Fruit fly (Drosophila melanogaster) ovary, adult (tissue): ENCODE measurements around the gene amd.

Experiments
- CG17801 ChIP-seq: fragments of 200-800 bp; optimal IDR thresholded peaks from 2 replicates; lab custom pipeline; 2019; ENCODE audit warnings: missing biosample characterization, mild to moderate bottlenecking, missing genetic modification characterization, moderate library complexity; ENCODE audit not compliant: partially characterized antibody

Gene amd

DNA sequence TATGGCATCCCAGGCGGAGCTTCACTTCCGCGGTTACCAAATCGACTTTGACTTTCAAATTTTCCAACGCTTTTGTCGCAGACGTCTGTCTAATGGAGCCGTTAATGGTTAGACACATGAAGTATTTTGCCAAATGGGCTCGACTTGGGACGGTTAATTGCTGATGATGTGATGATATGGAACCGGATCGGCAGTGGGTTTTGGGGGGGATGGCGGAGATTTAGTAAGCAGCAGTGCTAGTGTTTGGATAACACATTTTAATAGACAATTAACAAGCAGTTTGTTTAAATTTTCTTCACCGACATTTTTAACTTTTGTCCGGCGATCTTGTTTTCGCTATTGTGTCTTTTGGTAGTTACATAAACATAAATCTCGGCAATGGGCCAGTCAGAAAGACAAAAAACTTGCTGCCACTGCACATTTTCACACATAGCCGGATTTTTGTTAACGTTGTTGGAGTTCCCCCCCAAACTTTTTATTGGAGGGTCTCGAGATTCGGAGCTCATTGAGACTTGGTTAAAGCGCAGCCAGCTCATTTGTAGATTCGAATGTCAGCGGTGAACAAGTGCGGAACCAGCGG is at the start of gene amd:
Gene amd, plus strand, starts transcription at position 530 of the 580 bp plus-strand sequence.
- no peak for TF ChIP-seq CG17801

DNA sequence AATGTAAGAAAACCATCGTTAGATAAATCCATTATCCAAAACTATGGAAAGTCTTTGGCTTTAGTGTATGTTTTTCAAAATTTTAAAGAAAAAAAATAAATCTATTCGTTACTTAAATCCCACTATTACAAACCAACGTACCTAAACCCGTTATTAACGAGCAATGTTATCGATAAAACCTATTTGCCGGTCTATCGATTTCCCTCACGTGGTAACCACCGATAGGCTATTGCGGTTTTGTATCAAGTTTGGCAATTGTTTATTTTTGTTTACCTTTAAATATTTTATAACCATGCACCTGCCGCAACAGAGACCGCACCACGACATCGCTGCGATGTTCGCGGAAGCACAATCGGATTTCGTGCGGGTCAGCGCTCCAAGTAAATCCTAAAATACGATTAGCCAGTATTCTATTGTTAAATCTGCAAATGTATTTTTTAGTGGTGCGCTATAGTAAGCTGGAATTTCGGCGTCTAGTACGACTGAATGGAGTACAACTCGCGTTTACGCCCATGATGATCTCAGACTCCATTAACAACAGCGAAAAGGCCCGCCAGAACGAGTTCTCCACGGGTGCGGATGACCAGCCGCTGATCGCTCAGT is 46.8 kb upstream of the amd start, which contains the start of gene Dus4:
Gene Dus4, plus strand, starts transcription at position 206 of the 603 bp plus-strand sequence.
- no peak for TF ChIP-seq CG17801

DNA sequence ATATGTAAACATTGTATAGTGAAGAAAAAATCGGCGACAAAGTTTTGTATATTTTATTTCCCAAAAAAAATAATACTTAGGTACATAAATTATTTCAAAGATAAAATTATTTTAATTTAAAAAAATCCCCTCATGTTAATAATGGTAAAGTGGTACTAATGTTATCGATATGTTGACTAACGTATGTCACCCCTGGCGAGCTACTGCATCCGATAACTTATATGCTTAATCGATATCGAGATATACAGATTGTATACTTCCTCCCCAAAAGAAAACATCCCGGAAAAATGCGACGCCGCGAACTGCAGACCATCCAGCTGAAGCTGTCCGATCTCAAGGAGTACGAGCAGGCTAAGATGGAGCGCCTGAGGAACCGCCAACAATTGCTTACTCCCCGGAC is 45.2 kb upstream of the amd start, which contains the start of gene CG17343:
Gene CG17343, plus strand, starts transcription at position 224 of the 400 bp plus-strand sequence.
- peak; percentile 13 for TF ChIP-seq CG17801

DNA sequence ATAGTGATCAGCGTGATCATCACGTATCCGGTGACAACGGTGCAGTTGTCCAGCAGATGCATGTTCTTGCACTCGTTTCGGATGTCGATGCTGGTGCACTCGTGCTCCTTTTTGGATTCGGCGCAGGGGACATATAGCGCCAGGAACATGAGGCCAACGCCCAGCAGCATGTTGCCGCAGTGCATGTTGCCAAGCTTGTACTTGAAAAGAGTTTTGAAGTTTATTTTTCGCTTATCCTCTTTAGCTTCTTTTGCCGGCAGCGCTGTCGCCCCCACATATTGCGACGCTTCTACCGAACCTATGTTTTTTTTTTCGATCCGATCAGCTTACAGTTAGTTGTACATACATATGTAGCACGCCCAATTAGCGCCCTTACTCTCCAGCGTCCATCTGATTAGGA is 41.6 kb upstream of the amd start:
- TF ChIP-seq CG17801 = no peak

DNA sequence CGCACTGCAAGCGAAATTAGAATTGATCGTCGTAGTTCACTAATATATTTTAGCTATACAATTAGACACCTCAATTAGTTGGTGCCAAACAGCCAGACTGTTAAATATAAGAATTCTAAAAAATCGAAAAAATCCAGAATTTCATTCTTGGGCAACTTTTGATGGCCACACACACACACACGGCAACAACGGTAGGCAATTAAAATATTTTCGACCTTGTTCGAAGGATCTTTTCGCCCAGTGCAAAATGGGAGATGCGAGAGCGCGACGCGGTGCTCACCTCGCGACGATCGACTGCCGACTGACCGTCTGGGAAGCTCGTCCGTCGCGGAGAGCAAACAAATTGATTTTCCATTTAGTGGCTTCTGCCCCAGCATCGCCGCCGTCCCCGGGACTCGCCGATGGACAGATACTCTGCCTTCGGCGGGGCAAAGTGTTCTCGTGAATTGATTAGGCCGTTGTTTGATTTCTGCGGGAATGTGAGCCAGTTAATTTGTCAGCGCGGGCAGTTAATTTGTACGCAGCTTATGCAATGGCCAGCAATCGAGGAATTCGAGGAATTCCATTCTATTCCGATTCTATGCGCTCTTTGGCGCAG is 40.3 kb upstream of the amd start, which contains the start of gene CG10702:
Gene CG10702, minus strand, starts transcription at position 304 of the 598 bp plus-strand sequence.
- TF ChIP-seq CG17801 = no peak

DNA sequence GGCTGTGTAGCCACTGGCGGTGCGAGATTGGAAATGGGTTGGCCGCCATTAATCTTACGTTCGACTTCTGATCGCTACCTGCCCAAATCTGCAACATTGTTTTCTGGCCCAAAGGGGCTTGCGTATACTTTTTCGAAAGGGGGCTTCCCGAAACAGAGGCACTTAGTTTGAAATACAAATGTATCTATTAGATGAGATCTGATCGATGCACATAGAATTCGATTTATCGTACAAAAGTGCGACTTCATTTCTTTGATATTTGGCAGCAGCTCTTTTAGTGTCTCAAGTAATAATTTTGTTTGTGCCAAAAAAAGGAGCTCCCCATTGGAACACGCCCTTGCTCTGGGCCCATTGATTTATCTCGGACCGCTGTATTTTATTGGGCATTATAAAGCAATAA is 38.2 kb upstream of the amd start:
- no peak for TF ChIP-seq CG17801

DNA sequence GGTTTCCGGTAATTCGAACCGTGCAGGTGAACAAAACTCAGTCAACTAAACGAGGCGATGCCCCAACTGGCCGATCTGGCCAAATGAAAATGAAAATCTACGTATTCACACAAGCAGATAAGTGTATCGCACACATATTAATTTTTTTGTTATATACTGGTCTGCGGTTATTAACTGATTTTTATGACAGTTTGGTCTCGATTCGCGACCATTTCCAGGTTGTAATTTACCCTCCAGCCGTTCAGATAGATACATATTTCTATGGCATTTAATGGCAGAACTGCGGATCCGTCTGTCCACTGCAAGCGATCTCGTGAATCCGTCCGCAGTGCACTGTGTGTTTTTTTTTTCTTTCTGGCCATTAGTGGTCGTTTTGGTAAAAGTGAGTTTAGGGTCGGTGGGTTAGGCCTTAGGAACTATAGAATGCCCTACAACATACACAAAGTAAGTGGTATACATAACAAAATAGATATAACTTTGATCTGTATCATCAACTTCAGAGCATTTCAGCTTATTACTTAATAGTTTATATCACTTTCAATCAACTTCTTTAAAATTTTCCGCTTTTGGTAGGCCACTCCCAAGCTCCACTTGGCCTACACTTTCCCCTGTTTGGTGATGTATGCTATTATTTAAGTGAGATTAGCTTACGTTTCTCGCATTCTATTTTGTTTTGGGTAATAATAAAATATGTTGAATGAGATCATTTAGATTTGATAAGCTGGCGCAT is 35.7 kb upstream of the amd start, which contains the start of gene CG17572:
Gene CG17572, minus strand, starts transcription at position 51 of the 730 bp plus-strand sequence.
- TF ChIP-seq CG17801 = no peak

DNA sequence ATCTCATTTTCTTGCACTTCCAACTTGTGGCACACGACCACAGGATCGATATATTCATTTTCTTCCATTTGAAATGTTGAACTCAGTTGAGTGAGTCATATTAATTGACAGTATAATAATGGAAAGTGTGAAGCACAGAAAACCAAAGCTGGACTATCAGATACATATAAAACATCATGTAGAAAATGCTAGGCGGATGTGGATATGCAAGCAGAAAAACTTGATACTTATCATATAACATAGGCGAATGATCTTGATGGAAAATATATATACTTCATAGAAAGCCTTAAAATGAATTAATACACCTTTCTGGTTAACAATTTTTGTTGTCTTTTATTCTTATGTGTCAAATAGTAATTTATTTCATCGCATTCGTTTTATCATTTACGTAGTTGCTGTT is 31.0 kb upstream of the amd start, which contains the start of gene CG10700:
Gene CG10700, minus strand, starts transcription at position 101 of the 400 bp plus-strand sequence.
- TF ChIP-seq CG17801 = no peak

DNA sequence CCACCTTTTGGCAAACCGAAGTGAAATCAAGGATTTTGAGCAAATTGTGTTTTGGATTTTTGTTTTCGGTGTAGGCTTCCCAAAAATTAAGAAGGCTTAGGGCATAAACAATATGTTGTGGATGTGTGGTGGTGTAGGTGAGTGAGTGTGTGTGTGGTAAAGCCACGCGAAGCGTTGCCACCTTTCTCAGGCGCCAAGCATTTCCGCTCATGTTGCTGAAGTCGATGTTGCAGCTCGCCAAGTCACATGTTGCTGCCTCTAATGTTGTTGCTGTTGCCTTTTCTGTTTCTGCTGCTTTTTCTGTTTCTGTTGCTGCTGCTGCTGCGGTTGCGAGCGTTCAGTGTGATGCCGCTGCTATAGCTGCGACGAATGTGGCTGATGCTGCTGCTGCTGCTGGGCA is 30.2 kb upstream of the amd start:
- no peak for TF ChIP-seq CG17801

DNA sequence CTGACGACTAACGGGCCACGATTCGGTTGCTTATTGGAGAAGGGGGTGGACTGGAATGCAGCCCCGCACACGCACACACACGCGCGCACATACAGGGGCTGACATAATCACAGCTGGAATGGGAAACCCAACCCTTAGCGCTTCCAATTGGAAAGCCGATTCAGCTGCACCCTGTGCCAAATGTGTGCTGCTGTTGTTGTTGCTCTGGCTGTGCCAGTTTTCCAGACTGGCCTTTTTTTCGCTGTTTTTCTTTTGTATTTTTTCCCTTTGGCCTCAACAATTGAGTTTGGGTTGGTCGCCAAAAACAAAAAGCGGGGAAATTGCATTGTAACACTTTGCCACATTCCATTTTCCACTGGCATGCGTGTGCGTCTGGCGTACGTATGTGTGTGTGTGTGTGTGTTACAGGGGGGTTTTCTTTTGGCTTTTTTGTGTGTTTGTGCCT is 26.6 kb upstream of the amd start:
- no peak for TF ChIP-seq CG17801

DNA sequence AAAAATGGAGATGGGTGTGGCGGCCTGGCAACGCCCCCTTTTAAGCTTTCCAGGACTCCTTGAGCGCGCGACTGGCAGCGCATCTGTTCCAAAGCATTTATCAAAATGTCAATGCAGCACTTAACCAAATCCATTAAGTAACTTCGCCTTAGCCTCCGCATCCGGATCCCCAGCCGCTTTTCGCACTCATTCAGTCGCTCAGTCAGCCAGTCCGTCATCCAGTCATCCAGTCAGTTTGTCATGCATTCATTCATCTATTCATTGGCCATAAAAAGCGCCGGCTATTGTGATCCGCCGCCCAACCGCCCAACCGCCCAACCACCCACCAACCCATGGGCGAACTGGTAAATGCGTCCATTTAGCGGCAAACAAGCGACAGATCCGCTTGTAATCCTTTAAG is 21.1 kb upstream of the amd start:
- TF ChIP-seq CG17801 = no peak

DNA sequence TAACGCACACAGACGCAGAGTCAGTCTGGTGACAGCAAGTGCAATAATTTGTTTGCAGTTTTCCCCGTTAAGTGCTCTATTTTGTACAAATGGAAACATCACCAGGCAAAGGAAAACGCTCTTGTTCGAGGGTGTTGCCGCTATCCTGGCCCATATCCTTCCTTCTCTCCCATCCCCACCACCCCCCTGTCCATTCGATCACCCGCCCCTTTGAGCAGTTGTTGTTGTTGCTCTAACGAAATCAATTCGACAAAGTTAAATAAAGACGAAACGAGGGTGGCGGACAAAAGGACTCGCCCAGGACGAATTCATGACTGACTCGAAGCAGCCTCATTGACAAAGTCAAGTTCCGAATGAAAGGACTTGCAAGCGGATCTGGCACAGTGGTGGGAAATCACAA is 20.6 kb upstream of the amd start:
- TF ChIP-seq CG17801 = no peak

DNA sequence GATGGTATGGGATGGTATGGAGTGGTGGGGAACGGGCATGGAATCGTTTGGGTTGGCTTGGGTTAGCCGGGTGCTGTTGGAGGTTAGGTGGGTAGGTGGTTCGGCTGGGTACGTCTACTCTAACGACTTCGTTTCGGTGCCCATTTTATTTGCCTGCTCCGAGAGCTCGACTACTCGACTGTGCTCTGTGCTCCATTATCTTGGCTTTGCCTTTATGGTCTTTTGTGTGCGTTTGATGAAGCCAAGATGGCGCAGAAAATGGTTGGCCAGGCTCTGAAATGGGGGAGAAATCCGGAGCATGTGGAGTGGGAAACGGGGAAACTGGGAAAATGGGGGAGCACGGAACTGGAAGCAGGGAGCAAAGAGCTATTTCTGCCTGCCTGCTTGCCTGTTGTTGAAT is 16.1 kb upstream of the amd start:
- no peak for TF ChIP-seq CG17801

DNA sequence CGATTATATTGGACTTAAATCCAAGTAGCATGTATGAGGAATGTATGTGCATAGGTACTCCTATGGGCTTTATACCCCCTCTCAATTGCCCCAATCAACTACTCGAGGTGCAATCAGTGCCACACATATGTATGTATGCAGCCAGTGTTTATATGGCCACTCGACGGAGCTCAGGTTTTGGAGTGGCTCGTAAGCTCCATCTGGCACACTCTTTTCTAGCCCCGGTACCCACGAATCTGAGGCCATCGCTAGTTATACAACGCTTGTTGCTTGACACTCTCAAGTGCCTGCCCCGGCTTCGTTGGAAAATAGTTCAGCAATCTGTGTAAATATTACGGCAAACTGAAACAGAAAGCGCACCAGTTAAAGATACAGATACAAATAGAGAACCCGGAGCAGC is 13.6 kb upstream of the amd start:
- no peak for TF ChIP-seq CG17801

DNA sequence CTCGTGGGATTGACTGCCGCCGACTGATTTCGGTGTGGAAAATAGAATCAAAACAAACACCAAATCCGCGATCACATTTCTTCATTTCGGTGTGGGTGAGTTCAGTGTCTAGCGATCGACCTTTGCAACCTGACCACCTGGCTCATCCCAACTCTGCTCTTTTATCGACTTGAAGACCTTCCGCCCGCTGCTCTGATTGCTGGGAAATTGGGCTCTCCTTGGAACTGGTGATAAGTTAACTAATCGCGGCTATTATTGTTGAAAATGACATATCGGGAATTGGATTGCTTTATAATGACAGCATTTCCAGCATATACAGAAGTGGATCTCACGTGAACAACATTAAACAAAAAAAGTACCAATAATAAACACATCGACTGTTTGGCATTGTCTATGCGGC is 12.6 kb upstream of the amd start:
- TF ChIP-seq CG17801 = no peak

DNA sequence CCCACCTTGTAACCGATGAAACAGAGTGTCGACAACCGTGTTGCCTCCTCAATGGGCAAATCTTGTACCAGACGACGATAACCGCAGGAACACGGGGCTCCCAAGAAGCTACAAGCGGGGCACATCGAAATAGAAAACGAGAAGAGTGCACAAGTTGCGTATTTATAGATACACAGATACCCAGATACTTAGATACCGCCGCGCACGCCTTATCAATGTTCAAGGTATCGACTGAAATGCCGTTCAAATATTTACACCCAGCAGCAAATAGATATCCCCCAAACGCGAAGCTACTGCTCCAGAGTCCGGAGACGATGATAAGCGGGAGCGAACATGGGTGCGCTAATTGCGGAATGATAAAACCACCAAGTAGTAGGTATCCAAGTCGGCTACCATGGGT is 11.3 kb upstream of the amd start:
- no peak for TF ChIP-seq CG17801

DNA sequence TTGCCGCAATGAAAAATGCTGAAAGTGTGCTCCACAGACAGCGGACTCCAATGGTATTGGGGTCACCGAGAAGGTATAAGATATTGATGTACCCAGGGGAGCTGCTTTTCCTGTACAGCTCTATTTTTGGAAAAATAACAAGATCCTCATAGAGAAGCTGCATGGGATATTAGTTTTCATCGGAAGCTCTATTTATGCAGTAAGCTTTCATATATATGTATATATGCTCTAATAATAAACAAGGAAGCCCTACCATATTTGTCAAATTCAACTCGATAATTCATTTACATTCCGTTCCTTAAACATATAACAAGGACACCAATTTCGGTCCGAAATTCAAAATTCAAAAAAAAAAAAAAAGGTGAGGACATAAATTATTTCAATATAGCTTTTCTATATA is 8.2 kb upstream of the amd start, which contains the start of the genes CG17344 and CG43731:
Gene CG17344, plus strand, starts transcription at position 301 of the 400 bp plus-strand sequence.
Gene CG43731, plus strand, starts transcription at position 301 of the 400 bp plus-strand sequence.
- no peak for TF ChIP-seq CG17801
